Worm (Caenorhabditis elegans) whole organism, midembryonic: ENCODE data around the gene bcf-1.

Experiments
- T22C8.4 ChIP-seq: fragments of 200-800 bp; sonication (Bioruptor generic); IDR thresholded peaks from 2 replicates; pipeline ENCODE4 v1.3.6; 2022; ENCODE audit warnings: missing genetic modification characterization, missing compliant biosample characterization
- flt-1 ChIP-seq: fragments of 200-800 bp; sonication (Bioruptor generic); IDR thresholded peaks from 2 replicates; pipeline ENCODE4 v1.3.6; 2022; ENCODE audit warnings: missing genetic modification characterization, missing compliant biosample characterization

- TF ChIP-seq T22C8.4 (no peak), flt-1 (no peak)
These were observed 30.0 kb upstream of the bcf-1 start, which contains the start of gene T05H4.4 for ce11 chrV:6438601-6439000.
